Worm (Caenorhabditis elegans) whole organism, midembryonic: ENCODE data around the gene F22B5.4.
A peak's percentile ranks its signal among the peaks of the same experiment; 100 is the strongest.

Experiments
- T22C8.4 ChIP-seq: fragments of 200-800 bp; sonication (Bioruptor generic); IDR thresholded peaks from 2 replicates; pipeline ENCODE4 v1.3.6; 2022; ENCODE audit warnings: missing genetic modification characterization, missing compliant biosample characterization
- cog-1 ChIP-seq: sonication (generic microtip); optimal IDR thresholded peaks from 2 replicates; lab custom pipeline; 2016; ENCODE audit warnings: missing genetic modification characterization, missing compliant biosample characterization
- flt-1 ChIP-seq: fragments of 200-800 bp; sonication (Bioruptor generic); IDR thresholded peaks from 2 replicates; pipeline ENCODE4 v1.3.6; 2022; ENCODE audit warnings: missing genetic modification characterization, missing compliant biosample characterization
- klf-2 ChIP-seq: fragments of 200-800 bp; sonication (Bioruptor generic); conservative IDR thresholded peaks from 2 replicates; pipeline ENCODE4 v1.3.6; 2022; ENCODE audit warnings: missing genetic modification reagents, missing genetic modification characterization, missing compliant biosample characterization
- med-1 ChIP-seq: sonication (generic microtip); optimal IDR thresholded peaks from 2 replicates; lab custom pipeline; 2017; ENCODE audit warnings: missing genetic modification characterization, mild to moderate bottlenecking, missing compliant biosample characterization, antibody characterized with exemption, missing genetic modification reagents; ENCODE audit not compliant: insufficient read depth
- ref-1 ChIP-seq: fragments of 200-800 bp; sonication (Bioruptor generic); conservative IDR thresholded peaks from 2 replicates; pipeline ENCODE4 v1.3.6; 2022; ENCODE audit warnings: missing genetic modification reagents, missing genetic modification characterization, missing compliant biosample characterization
- tab-1 ChIP-seq: fragments of 200-800 bp; sonication (Bioruptor generic); IDR thresholded peaks from 2 replicates; pipeline ENCODE4 v1.3.6; 2022; ENCODE audit warnings: missing genetic modification characterization, missing compliant biosample characterization
- ztf-23 ChIP-seq: fragments of 200-800 bp; sonication (Bioruptor generic); IDR thresholded peaks from 2 replicates; pipeline ENCODE4 v1.3.6; 2022; ENCODE audit warnings: missing genetic modification reagents, missing genetic modification characterization, missing compliant biosample characterization
- ztf-29 ChIP-seq: fragments of 200-800 bp; sonication (Bioruptor generic); IDR thresholded peaks from 2 replicates; pipeline ENCODE4 v1.3.6; 2022; ENCODE audit warnings: missing genetic modification reagents, missing genetic modification characterization, missing compliant biosample characterization

F22B5.4 gene

ce11 chrII:8485603-8486002 lies 36.1 kb downstream of the F22B5.4 start, which contains the start of gene gbh-2:
Gene gbh-2 (plus strand): TSS chrII:8485879.
- TF ChIP-seq T22C8.4 (GFP tag; lab: Robert Waterston, UW) (no peak), tab-1 (no peak), ref-1 (no peak), klf-2 (GFP tag; lab: Robert Waterston, UW) (no peak), med-1 (GFP tag; lab: Kevin White, UChicago) (no peak)

- no peak for TF ChIP-seq klf-2 (GFP tag; lab: Robert Waterston, UW)
- TF ChIP-seq tab-1, result no peak
- TF ChIP-seq ref-1, result no peak
- no peak for TF ChIP-seq flt-1 (GFP tag; lab: Robert Waterston, UW)
- TF ChIP-seq ztf-23, result no peak
- TF ChIP-seq T22C8.4 (GFP tag; lab: Robert Waterston, UW), result no peak
- TF ChIP-seq med-1 (GFP tag; lab: Kevin White, UChicago), result no peak
- TF ChIP-seq cog-1 (tag; lab: Kevin White, UChicago), result no peak
- TF ChIP-seq ztf-29 (GFP tag; lab: Robert Waterston, UW), result no peak
Observed at ce11 chrII:8488123-8488522, 38.6 kb downstream of the F22B5.4 start.

- no peak for TF ChIP-seq med-1 (GFP tag; lab: Kevin White, UChicago)
- TF ChIP-seq tab-1, result no peak
- TF ChIP-seq ref-1, result no peak
- TF ChIP-seq klf-2 (GFP tag; lab: Robert Waterston, UW), result no peak
- no peak for TF ChIP-seq ztf-23
- no peak for TF ChIP-seq cog-1 (tag; lab: Kevin White, UChicago)
- no peak for TF ChIP-seq ztf-29 (GFP tag; lab: Robert Waterston, UW)
- no peak for TF ChIP-seq flt-1 (GFP tag; lab: Robert Waterston, UW)
- no peak for TF ChIP-seq T22C8.4 (GFP tag; lab: Robert Waterston, UW)
Observed at ce11 chrII:8494228-8494717, 44.8 kb downstream of the F22B5.4 start, which contains the start of gene M05D6.9. Gene M05D6.9 (plus strand): TSS chrII:8494278.

DNA sequence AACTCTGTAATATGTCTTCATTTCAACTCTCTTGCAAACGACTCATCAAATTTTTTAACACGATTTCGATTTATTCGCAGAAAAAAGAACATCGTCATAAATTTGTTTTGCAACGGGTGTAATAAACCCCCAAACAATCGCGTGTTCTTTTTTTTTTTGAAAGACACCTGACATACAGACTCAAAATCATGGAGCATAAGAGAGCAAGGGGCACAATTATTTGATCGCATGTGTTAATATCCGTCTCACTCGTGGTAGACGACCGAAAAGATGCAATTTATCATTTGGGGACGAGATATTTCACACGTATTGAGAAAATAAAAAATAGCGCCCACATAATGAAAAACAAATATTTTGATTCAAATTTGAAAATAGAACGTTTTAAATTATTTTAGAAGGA lies 46.7 kb downstream of the F22B5.4 start:
- TF ChIP-seq tab-1, result no peak
- TF ChIP-seq flt-1 (GFP tag; lab: Robert Waterston, UW), result no peak
- TF ChIP-seq ztf-29 (GFP tag; lab: Robert Waterston, UW), result no peak
- TF ChIP-seq ztf-23, result no peak
- no peak for TF ChIP-seq cog-1 (tag; lab: Kevin White, UChicago)
- no peak for TF ChIP-seq klf-2 (GFP tag; lab: Robert Waterston, UW)
- no peak for TF ChIP-seq ref-1
- no peak for TF ChIP-seq med-1 (GFP tag; lab: Kevin White, UChicago)
- no peak for TF ChIP-seq T22C8.4 (GFP tag; lab: Robert Waterston, UW)

DNA sequence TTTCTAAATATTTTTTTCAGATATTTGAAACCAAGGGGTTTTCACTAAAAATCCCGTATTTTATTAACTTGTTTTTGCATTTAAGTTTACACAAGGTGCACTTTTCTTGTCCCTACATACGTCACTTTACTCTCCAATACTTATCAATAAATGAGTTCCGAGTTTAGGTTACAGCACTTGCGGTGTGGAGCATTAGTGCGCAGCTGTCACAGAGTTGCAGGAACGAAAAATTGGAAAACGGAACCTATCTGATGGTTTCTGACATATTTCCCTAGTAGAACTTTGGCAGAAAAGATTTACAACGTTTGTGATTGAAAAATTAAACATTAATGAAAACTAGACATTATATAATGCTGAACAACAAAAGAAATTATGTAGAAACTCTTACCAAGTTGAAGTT lies 48.7 kb downstream of the F22B5.4 start:
- no peak for TF ChIP-seq T22C8.4 (GFP tag; lab: Robert Waterston, UW)
- TF ChIP-seq med-1 (GFP tag; lab: Kevin White, UChicago), result no peak
- TF ChIP-seq cog-1 (tag; lab: Kevin White, UChicago), result no peak
- no peak for TF ChIP-seq ref-1
- TF ChIP-seq klf-2 (GFP tag; lab: Robert Waterston, UW), result no peak
- TF ChIP-seq flt-1 (GFP tag; lab: Robert Waterston, UW), result no peak
- no peak for TF ChIP-seq ztf-23
- no peak for TF ChIP-seq ztf-29 (GFP tag; lab: Robert Waterston, UW)
- no peak for TF ChIP-seq tab-1

- TF ChIP-seq tab-1 (no peak), flt-1 (GFP tag; lab: Robert Waterston, UW) (0 out of 2 replicates have a peak, but pooled peaks have one; percentile 47), T22C8.4 (GFP tag; lab: Robert Waterston, UW) (no peak), ztf-29 (GFP tag; lab: Robert Waterston, UW) (no peak), ref-1 (no peak)
Observed at ce11 chrII:8499021-8499420, 49.5 kb downstream of the F22B5.4 start.
